Worm (Caenorhabditis elegans) whole organism, early embryonic: Measurements from ENCODE around the gene H10E21.4.

ENCODE experiments used
- aly-1 ChIP-seq: sonication (generic microtip); optimal IDR thresholded peaks from 2 replicates; lab custom pipeline; 2016; ENCODE audit warnings: missing genetic modification characterization, missing compliant biosample characterization
- ama-1 ChIP-seq: fragments of 150-350 bp; optimal IDR thresholded peaks from 2 replicates; lab custom pipeline; 2014
- pes-1 ChIP-seq: fragments of 200-800 bp; sonication (Bioruptor generic); IDR thresholded peaks from 2 replicates; pipeline ENCODE4 v1.3.6; 2022; ENCODE audit warnings: missing genetic modification reagents, missing genetic modification characterization, missing compliant biosample characterization

ce11 chrIII:62383-62873, 43.0 kb upstream of the H10E21.4 start:
- TF ChIP-seq ama-1 (no peak), aly-1 (tag; lab: Kevin White, UChicago) (no peak), pes-1 (GFP tag; lab: Robert Waterston, UW) (no peak)
